Fruit fly (Drosophila melanogaster): Measurements from ENCODE around the gene Phyhd1.

The Phyhd1 gene

DNA sequence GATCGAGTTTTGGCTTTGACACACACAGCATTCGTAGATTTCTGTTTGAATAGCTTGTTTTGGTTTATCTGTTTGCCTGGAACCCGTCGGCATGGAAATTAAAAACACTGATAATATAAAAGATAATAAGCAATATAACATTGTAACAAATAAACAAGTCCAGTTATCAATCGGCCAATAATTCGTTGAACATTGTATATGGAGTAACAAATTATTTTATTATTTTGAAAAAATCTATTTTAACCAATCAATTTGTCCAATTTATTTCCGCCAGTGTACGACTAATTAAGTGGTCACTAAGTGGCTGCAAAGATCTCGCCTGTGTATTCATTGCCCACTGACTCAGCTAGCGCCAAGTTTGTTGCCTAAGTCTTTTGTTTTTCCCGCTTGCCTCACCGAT is 8.1 kb upstream of the Phyhd1 start:
- TF ChIP-seq usp (GFP tag; optimal IDR thresholded peaks at IDR 0.05): no peak

DNA sequence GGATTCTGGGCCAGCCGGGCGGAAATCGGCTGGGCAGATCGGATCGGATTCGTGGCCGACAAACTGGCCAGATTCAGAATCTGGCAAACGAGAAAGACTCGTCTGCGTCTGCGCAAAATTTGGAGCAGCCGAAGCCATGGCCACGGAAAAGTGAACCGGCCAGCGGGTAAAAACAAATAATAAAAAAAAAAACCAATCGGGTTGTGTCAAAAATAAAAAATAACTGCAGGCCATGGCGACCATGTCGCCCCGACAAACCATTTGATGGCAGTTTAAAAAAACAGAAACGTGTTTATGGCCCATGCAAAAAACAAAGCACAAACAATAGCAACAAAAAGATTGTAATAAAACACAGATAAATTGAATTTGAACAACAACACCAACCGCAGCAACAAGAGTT is 7.4 kb upstream of the Phyhd1 start:
- TF ChIP-seq pan (optimal IDR thresholded peaks at IDR 0.05): no peak
- no peak for TF ChIP-seq EcR (GFP tag; optimal IDR thresholded peaks at IDR 0.05)
- TF ChIP-seq Dll (optimal IDR thresholded peaks at IDR 0.05): no peak
- no peak for TF ChIP-seq usp (GFP tag; optimal IDR thresholded peaks at IDR 0.05)

DNA sequence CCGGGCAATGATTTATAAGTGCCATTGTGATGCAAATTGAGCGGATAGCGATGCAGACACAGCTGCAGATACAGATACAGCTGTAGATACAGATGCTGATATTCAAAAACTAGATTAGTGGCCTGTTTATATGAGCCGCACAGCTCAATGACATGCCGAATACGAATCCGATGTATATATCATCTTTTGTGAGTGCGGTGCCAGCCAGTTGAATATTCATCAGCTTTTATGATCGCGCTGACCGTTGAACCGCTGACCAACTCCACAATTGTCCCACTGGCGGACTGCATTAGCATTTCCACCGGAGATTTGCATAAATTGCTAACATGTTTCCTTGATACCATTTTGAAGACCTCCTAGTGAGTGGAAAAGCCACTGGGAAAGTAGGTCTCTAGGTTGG is 6.6 kb upstream of the Phyhd1 start:
- TF ChIP-seq Dll (optimal IDR thresholded peaks at IDR 0.05) (no peak), CG8478 (optimal IDR thresholded peaks at IDR 0.05) (no peak), pan (optimal IDR thresholded peaks at IDR 0.05) (no peak), EcR (GFP tag; optimal IDR thresholded peaks at IDR 0.05) (no peak), usp (GFP tag; optimal IDR thresholded peaks at IDR 0.05) (no peak), psq (optimal IDR thresholded peaks at IDR 0.05) (no peak)

DNA sequence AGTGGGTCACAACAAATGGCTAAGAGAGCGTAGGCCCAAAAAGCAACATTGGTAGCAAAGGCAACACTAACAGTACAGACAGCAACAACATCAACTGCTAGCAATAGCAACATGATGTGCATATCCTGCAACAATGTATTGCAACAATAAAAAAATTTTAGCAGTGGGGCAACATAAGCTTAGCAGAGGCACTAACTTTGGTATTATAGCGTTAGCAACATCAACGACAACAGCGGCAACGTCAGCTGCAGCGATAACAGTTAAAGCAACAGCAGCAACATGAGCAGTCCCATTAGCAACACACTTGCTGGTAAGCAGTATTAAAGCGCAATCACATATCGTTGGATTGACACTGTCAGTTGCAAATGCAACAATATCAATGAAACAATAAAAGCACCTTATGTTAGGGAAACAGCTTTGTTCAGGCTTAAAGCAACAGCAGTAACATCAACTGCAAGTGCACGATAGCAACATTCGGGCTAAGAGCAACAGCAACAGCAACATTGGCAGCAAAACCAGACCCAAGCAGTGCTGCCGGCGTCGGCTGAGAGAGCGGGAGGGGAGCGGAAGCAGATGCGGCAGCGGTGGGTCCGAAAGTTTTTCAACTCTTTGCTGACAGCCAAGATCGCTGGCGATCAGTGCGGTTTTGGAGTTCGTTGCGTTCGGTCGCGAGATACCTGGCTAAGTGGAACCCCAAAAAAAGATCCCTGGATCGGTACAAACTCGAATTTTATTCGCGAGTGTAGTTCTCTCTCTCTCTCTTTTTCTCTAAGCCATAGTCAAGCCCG is 5.8 kb upstream of the Phyhd1 start, which contains the start of gene Skel:
Skel (plus strand) TSS at position 637 of the 788 bp plus-strand sequence.
- TF ChIP-seq CG8478 (optimal IDR thresholded peaks at IDR 0.05) (no peak), psq (optimal IDR thresholded peaks at IDR 0.05) (no peak), Dll (optimal IDR thresholded peaks at IDR 0.05) (no peak), usp (GFP tag; optimal IDR thresholded peaks at IDR 0.05) (no peak), EcR (GFP tag; optimal IDR thresholded peaks at IDR 0.05) (no peak), pan (optimal IDR thresholded peaks at IDR 0.05) (no peak)

DNA sequence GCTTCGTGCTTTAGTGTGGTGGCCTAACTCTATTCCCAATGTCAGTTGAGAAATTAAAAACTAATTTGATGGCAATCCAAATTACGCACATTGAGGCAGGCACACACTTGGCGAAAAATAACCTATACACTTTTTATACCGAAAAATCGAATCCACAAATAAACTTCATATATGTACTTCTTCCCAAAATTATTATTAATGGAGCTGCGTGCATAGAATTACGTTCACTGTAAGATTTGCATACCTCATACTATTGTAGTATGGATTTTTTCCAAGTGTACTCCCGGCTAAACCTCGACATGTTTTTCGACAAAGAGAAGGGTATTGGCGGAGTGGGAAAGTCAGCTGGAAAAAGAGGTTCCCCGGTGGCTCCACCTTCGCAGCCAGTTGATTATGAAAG is 3.6 kb upstream of the Phyhd1 start:
- TF ChIP-seq pan (optimal IDR thresholded peaks at IDR 0.05) (no peak), psq (optimal IDR thresholded peaks at IDR 0.05) (no peak), EcR (GFP tag; optimal IDR thresholded peaks at IDR 0.05) (no peak), CG8478 (optimal IDR thresholded peaks at IDR 0.05) (no peak), Dll (optimal IDR thresholded peaks at IDR 0.05) (no peak), usp (GFP tag; optimal IDR thresholded peaks at IDR 0.05) (no peak)

DNA sequence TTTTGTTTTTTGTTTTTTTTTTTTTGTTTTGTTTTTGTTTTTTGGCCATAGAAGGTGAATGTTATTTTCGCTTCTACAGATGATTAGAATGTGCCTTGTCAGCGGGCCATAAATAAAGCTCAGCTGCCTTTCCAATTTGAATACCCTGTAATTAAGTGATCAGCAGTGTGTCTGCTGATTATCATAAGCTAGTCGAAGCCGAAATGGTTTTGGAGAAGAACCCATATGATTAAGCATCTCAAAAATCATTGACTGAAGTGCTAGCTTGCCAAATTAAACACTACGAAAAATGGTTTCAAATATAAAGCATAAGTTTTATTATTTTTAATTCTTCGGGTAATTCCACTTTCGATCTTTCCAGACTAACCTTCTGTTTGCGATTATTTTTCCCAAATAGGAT is 2.5 kb upstream of the Phyhd1 start:
- no peak for TF ChIP-seq EcR (GFP tag; optimal IDR thresholded peaks at IDR 0.05)
- TF ChIP-seq Dll (optimal IDR thresholded peaks at IDR 0.05): no peak
- no peak for TF ChIP-seq psq (optimal IDR thresholded peaks at IDR 0.05)
- TF ChIP-seq pan (optimal IDR thresholded peaks at IDR 0.05): no peak
- TF ChIP-seq CG8478 (optimal IDR thresholded peaks at IDR 0.05): no peak
- TF ChIP-seq usp (GFP tag; optimal IDR thresholded peaks at IDR 0.05): no peak

DNA sequence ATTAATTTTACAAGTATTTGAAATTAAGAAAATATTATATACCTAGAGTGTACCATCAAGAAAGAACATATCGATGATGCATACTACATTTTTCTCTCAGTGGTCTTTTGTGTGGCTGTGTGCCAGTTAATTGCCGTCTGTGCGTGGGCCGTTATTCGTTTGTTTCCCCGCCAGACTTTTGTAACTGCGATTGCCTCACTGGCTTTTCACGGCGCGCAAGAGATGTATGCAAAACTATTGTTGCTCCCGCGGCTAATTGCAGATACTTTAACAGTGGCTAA is 897 bp upstream of the Phyhd1 start:
- TF ChIP-seq EcR (GFP tag; optimal IDR thresholded peaks at IDR 0.05) (no peak), Dll (optimal IDR thresholded peaks at IDR 0.05) (no peak), pan (optimal IDR thresholded peaks at IDR 0.05) (no peak), CG8478 (optimal IDR thresholded peaks at IDR 0.05) (no peak), usp (GFP tag; optimal IDR thresholded peaks at IDR 0.05) (no peak)

DNA sequence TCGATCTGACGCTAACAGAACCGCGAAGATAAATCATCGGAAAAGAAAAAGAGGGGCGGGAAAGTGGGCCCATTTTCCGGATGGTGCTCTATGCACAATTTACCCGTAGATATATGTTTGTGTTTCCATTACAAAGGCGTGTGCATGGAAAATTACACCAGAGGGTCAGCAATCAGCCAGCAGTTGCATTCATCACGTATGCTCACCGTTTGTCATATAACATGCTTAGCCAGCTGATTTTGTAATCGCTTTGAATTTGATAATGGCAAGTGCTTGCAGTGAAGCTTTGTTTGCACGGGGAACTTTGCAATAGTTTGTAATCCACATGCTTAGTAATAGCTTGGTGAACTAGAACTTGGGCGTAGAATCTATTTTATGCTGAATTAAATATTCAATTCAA is 814 bp downstream of the Phyhd1 start:
- TF ChIP-seq EcR (GFP tag; optimal IDR thresholded peaks at IDR 0.05) (no peak), Dll (optimal IDR thresholded peaks at IDR 0.05) (no peak), pan (optimal IDR thresholded peaks at IDR 0.05) (no peak), psq (optimal IDR thresholded peaks at IDR 0.05) (no peak), usp (GFP tag; optimal IDR thresholded peaks at IDR 0.05) (no peak), CG8478 (optimal IDR thresholded peaks at IDR 0.05) (no peak)

DNA sequence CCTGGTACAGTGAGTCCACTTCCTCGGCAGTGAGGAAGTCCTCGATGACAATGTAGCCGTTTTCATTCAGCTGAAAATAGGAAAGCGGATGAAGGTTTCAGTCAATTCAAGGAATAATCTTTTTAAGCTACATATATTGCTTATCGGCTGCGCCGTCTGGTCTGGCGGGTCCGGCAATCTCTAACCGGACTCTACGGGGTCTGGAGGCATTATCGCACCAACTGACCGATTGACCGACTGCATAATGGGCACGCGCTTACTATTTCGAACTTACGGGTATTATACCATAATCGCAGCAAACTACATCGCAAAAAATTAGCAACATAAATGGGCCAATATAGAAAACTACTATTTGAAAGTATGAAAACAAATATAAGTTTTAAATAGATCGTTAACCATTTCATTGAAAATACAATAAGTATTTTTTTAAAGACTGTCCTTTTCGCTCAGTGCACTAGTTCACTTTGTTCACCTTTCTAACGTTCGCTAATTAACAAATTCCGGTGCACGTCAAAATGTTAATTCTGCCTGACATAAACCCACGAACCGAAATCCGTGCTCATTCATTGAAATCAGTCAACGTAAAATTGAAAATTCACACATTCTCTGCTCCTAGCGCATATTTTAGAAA is 1.7 kb downstream of the Phyhd1 start:
- TF ChIP-seq usp (GFP tag; optimal IDR thresholded peaks at IDR 0.05) (no peak), EcR (GFP tag; optimal IDR thresholded peaks at IDR 0.05) (no peak), psq (optimal IDR thresholded peaks at IDR 0.05) (no peak), CG8478 (optimal IDR thresholded peaks at IDR 0.05) (no peak), Dll (optimal IDR thresholded peaks at IDR 0.05) (no peak), pan (optimal IDR thresholded peaks at IDR 0.05) (no peak)

DNA sequence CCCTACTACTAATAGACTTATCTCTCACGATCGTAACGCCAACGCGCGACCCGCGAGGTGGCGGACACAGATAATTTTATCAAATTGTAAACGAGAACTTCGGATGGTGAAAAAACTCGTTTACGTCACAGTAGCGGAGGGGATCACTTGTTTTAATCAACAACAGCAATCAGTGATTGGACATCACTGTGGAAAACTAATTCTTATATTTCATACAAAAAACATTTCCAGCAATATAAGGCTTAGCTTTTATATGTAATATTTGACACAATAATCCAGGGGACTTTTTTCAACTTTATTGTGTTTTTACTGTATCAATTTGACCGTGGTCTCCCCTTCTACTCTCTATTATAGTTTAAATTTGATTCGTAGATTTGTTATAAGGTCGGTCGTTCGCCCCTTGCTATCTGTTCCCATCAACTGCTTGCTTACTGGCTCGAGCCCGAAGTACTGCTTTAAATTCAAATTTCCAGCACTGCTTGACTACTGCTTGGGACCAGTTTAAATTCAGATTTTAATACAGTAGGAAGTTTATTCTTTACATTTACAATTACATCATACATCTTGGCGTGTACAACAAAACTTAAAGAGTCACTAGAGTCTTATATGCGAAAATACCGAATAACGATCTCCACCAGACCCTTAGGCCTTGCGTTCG is 3.4 kb downstream of the Phyhd1 start, which contains the start of gene CG6465:
CG6465 (minus strand) TSS at position 7 of the 658 bp plus-strand sequence.
- TF ChIP-seq psq (optimal IDR thresholded peaks at IDR 0.05) (no peak), EcR (GFP tag; optimal IDR thresholded peaks at IDR 0.05) (peak; percentile 57 to 89)

DNA sequence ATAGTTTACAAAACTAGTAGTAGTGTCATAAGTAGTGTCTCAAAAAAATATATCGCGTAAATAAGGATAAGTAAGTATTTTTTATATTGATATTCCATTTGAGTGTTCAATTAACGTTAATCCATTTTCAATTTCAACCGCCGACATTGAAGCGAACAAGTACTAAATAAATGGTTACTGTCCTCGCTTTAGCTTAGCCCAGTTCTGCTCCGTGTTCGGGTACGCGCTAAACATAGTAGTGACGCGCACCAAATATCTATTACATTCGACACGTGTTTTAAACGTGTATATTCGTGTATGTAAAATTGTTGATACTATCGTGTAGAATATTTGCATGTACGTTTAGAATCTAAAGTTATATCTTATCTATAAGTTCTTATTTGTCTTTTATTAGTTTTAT is 5.6 kb downstream of the Phyhd1 start:
- TF ChIP-seq CG8478 (optimal IDR thresholded peaks at IDR 0.05): no peak

DNA sequence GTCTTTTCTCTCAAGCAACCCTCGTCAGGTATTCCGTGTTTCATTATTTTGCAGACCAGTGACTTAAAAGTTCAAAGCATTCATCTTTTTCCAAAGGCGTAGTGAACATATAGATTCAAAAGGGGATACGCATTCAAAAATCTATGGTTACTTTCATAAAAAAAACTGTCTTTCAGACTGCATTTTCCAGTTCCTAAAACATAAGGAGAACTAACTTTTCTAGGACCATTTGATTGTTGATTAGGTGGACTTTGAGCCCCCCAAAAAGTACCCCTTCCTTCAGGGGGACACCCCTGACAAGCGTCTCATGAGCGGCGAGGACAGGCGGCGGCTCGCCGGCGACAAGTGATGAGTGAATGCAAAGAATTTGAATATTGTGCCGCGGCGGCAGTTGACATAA is 7.2 kb downstream of the Phyhd1 start:
- TF ChIP-seq usp (GFP tag; optimal IDR thresholded peaks at IDR 0.05) (no peak), psq (optimal IDR thresholded peaks at IDR 0.05) (no peak), CG8478 (optimal IDR thresholded peaks at IDR 0.05) (no peak), EcR (GFP tag; optimal IDR thresholded peaks at IDR 0.05) (no peak), pan (optimal IDR thresholded peaks at IDR 0.05) (no peak), Dll (optimal IDR thresholded peaks at IDR 0.05) (no peak)

DNA sequence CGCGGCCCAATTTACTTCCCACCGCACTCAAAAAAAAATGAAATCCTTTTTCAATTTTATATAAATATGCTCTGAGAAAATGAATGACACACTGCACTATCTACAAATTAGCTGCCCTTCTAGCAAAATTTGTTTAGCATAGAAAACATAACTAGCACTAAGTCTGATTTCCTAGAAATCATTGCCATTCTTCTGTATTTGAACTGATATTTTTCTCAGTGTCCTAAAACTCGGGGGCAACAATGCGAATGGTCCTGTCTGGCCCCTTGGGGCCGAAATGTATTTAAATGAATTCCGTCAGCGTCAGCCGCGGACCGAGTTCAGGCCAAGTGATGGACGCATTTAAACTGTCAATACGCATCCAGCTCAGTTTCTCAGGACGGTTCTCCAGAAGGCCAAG is 8.0 kb downstream of the Phyhd1 start:
- TF ChIP-seq EcR (GFP tag; optimal IDR thresholded peaks at IDR 0.05): no peak
- TF ChIP-seq CG8478 (optimal IDR thresholded peaks at IDR 0.05): no peak
- no peak for TF ChIP-seq psq (optimal IDR thresholded peaks at IDR 0.05)
- TF ChIP-seq usp (GFP tag; optimal IDR thresholded peaks at IDR 0.05): no peak
- TF ChIP-seq pan (optimal IDR thresholded peaks at IDR 0.05): no peak
- no peak for TF ChIP-seq Dll (optimal IDR thresholded peaks at IDR 0.05)

All from whole organism.